Worm (Caenorhabditis elegans): Measurements from ENCODE around the gene snet-1.

snet-1 gene

ce11 chrX:3689155-3689719 is 20.5 kb upstream of the snet-1 start, which contains the start of gene tag-278 (continued):
- TF ChIP-seq lir-3 (tag; optimal IDR thresholded peaks at IDR 0.05; ENCODE audit: poor library complexity), result no peak
- TF ChIP-seq nhr-19 (GFP tag; conservative IDR thresholded peaks at IDR 0.05), result peak; percentile 27; the same call in 1 of the 2 replicates
- TF ChIP-seq blmp-1 (tag; optimal IDR thresholded peaks at IDR 0.05), result no peak
- TF ChIP-seq hpl-2 (GFP tag; optimal IDR thresholded peaks at IDR 0.05), result no peak
- no peak for TF ChIP-seq sptf-1 (tag; optimal IDR thresholded peaks at IDR 0.05)
- TF ChIP-seq mdl-1 (tag; optimal IDR thresholded peaks at IDR 0.05), result peak in 1 of 2 experiments; percentile 12
- no peak for TF ChIP-seq ceh-90 (tag; optimal IDR thresholded peaks at IDR 0.05)

- TF ChIP-seq sptf-1 (tag; optimal IDR thresholded peaks at IDR 0.05) (no peak), mab-9 (GFP tag; IDR thresholded peaks at IDR 0.05) (no peak), egl-13 (tag; optimal IDR thresholded peaks at IDR 0.05) (no peak), ceh-63 (GFP tag; optimal IDR thresholded peaks at IDR 0.05) (peak; percentile 67)
These were observed 17.7 kb upstream of the snet-1 start for ce11 chrX:3686420-3686819.

- no peak for TF ChIP-seq nhr-19 (GFP tag; conservative IDR thresholded peaks at IDR 0.05)
- no peak for TF ChIP-seq vab-15 (tag; optimal IDR thresholded peaks at IDR 0.05)
- TF ChIP-seq nhr-71 (tag; optimal IDR thresholded peaks at IDR 0.05), result no peak
- no peak for TF ChIP-seq fkh-10 (GFP tag; optimal IDR thresholded peaks at IDR 0.05)
- TF ChIP-seq pax-3 (tag; optimal IDR thresholded peaks at IDR 0.05), result no peak
- TF ChIP-seq grh-1 (GFP tag; IDR thresholded peaks at IDR 0.05), result no peak
- no peak for TF ChIP-seq egl-27 (tag; optimal IDR thresholded peaks at IDR 0.05)
- no peak for TF ChIP-seq mep-1 (tag; optimal IDR thresholded peaks at IDR 0.05)
- TF ChIP-seq rnt-1 (tag; optimal IDR thresholded peaks at IDR 0.05), result peak; percentile 38
- TF ChIP-seq efl-3 (GFP tag; optimal IDR thresholded peaks at IDR 0.05), result no peak
- no peak for TF ChIP-seq mdl-1 (tag; optimal IDR thresholded peaks at IDR 0.05)
- peak; percentile 24 for TF ChIP-seq pag-3 (tag; optimal IDR thresholded peaks at IDR 0.05; ENCODE audit: borderline replicate concordance, insufficient read depth)
- TF ChIP-seq unc-30 (tag; optimal IDR thresholded peaks at IDR 0.05), result no peak
These were observed 14.3 kb upstream of the snet-1 start for ce11 chrX:3683060-3683459.

- peak; percentile 80 for TF ChIP-seq pag-3 (tag; optimal IDR thresholded peaks at IDR 0.05; ENCODE audit: borderline replicate concordance, insufficient read depth)
- TF ChIP-seq elt-3 (tag; optimal IDR thresholded peaks at IDR 0.05), result no peak
- TF ChIP-seq lir-3 (tag; optimal IDR thresholded peaks at IDR 0.05; ENCODE audit: poor library complexity), result no peak
- no peak for TF ChIP-seq C34B4.2 (tag; optimal IDR thresholded peaks at IDR 0.05)
- TF ChIP-seq mdl-1 (tag; optimal IDR thresholded peaks at IDR 0.05), result peak in 1 of 2 experiments; percentile 13
- TF ChIP-seq efl-1 (optimal IDR thresholded peaks at IDR 0.05), result no peak
- TF ChIP-seq efl-1 (GFP tag; optimal IDR thresholded peaks at IDR 0.05 in 1 of 2), result no peak
- peak; percentile 35 for TF ChIP-seq nhr-71 (tag; optimal IDR thresholded peaks at IDR 0.05)
- peak; percentile 58 for TF ChIP-seq rnt-1 (tag; optimal IDR thresholded peaks at IDR 0.05)
- TF ChIP-seq xbp-1 (tag; optimal IDR thresholded peaks at IDR 0.05), result no peak
- TF ChIP-seq egl-27 (tag; optimal IDR thresholded peaks at IDR 0.05), result no peak
- TF ChIP-seq unc-130 (tag; optimal IDR thresholded peaks at IDR 0.05), result peak; percentile 24
- peak; percentile 7 for TF ChIP-seq elt-2 (tag; optimal IDR thresholded peaks at IDR 0.05)
- TF ChIP-seq lin-14 (GFP tag; optimal IDR thresholded peaks at IDR 0.05), result peak; percentile 37
- no peak for TF ChIP-seq lin-15B (tag; optimal IDR thresholded peaks at IDR 0.05)
These were observed 11.9 kb upstream of the snet-1 start, which contains the start of gene tsp-17 for ce11 chrX:3680544-3681214. Gene tsp-17 (plus strand): TSS chrX:3681164.

DNA sequence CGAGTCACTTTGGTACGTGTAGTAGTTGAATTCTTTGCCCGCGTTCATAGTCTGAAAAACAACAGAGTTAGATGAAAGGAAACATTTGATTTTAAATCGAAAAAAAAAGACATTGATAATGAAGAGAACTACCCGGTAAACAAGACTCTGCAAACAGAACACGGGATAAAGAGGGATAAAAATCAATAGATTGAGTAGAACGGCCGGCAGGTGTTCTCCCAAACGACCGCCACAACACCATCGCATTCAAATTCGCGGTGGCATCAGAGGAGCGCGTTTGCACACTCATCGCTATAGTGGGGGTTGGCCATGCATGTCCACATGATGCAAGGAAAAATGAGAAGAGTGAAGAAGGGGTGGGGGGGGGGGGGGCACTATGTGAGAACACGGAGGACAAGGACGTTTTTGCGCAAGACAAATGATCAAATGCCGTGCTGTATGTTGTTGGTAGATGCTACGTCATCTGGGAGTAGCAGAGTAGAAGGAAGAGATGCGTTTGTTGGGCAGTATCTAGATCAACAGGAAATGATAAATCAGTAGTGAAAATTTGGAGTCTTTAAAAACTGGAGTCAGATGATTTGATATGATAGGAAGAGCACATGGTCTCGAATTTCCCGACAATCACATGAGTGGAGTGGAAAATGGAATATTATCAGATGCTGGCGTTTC is 9.9 kb upstream of the snet-1 start, which contains the start of gene tag-52:
Gene tag-52, minus strand, starts transcription at position 51 of the 669 bp plus-strand sequence.
- no peak for TF ChIP-seq pax-3 (tag; optimal IDR thresholded peaks at IDR 0.05)
- TF ChIP-seq nhr-237 (tag; optimal IDR thresholded peaks at IDR 0.05), result no peak
- TF ChIP-seq nhr-85 (tag), result peak; percentile 94
- TF ChIP-seq hpl-2 (GFP tag; optimal IDR thresholded peaks at IDR 0.05), result no peak
- TF ChIP-seq egl-27 (tag; optimal IDR thresholded peaks at IDR 0.05), result no peak
- TF ChIP-seq hlh-17 (GFP tag; optimal IDR thresholded peaks at IDR 0.05; ENCODE audit: borderline replicate concordance), result no peak
- TF ChIP-seq C04F5.9 (tag; optimal IDR thresholded peaks at IDR 0.05), result no peak
- no peak for TF ChIP-seq vab-15 (tag; optimal IDR thresholded peaks at IDR 0.05)
- TF ChIP-seq Y116A8C.19 (tag; optimal IDR thresholded peaks at IDR 0.05; ENCODE audit: borderline replicate concordance), result no peak
- TF ChIP-seq swsn-7 (tag; optimal IDR thresholded peaks at IDR 0.05), result no peak
- no peak for TF ChIP-seq lin-13 (GFP tag; optimal IDR thresholded peaks at IDR 0.05)
- TF ChIP-seq ztf-4 (tag; optimal IDR thresholded peaks at IDR 0.05), result no peak
- TF ChIP-seq tbx-2 (tag; optimal IDR thresholded peaks at IDR 0.05), result peak; percentile 33
- TF ChIP-seq ceh-8 (GFP tag; optimal IDR thresholded peaks at IDR 0.05), result no peak
- TF ChIP-seq xbp-1 (tag; optimal IDR thresholded peaks at IDR 0.05), result no peak
- no peak for TF ChIP-seq zip-4 (GFP tag; optimal IDR thresholded peaks at IDR 0.05)

Measured in whole organism, L1 larva.